Worm (Caenorhabditis elegans) whole organism, young adult: Measurements from ENCODE around the gene cdh-4.

Experiments
- B0019.2 ChIP-seq: fragments of 200-800 bp; sonication (Bioruptor generic); conservative IDR thresholded peaks from 2 replicates; pipeline ENCODE4 v1.3.6; 2022; ENCODE audit warnings: missing genetic modification reagents, missing genetic modification characterization, missing compliant biosample characterization
- B0261.1 ChIP-seq: sonication (generic microtip); optimal IDR thresholded peaks from 2 replicates; lab custom pipeline; 2016; ENCODE audit warnings: mild to moderate bottlenecking, missing genetic modification characterization, moderate library complexity, missing compliant biosample characterization
- D2030.7 ChIP-seq: fragments of 200-800 bp; sonication (Bioruptor generic); IDR thresholded peaks from 2 replicates; pipeline ENCODE4 v1.3.6; 2022; ENCODE audit warnings: missing genetic modification reagents, missing genetic modification characterization, missing compliant biosample characterization
- F49E8.2 ChIP-seq: sonication (generic microtip); optimal IDR thresholded peaks from 3 replicates; lab custom pipeline; 2017; ENCODE audit warnings: missing genetic modification characterization, mild to moderate bottlenecking, missing compliant biosample characterization, antibody characterized with exemption, moderate library complexity; ENCODE audit not compliant: insufficient read depth
- F55B11.4 ChIP-seq: sonication (generic microtip); optimal IDR thresholded peaks from 2 replicates; lab custom pipeline; 2016; ENCODE audit warnings: missing compliant biosample characterization, missing genetic modification characterization, borderline replicate concordance; ENCODE audit not compliant: insufficient read depth
- K11D2.4 ChIP-seq: fragments of 200-800 bp; sonication (Bioruptor generic); IDR thresholded peaks from 2 replicates; pipeline ENCODE4 v1.3.6; 2022; ENCODE audit warnings: missing genetic modification reagents, missing genetic modification characterization, missing compliant biosample characterization
- Y53G8AR.9 ChIP-seq: fragments of 200-800 bp; sonication (Bioruptor generic); conservative IDR thresholded peaks from 2 replicates; pipeline ENCODE4 v1.3.6; 2022; ENCODE audit warnings: missing genetic modification reagents, missing genetic modification characterization, missing compliant biosample characterization
- Y67H2A.10 ChIP-seq: fragments of 200-800 bp; sonication (Bioruptor generic); conservative IDR thresholded peaks from 2 replicates; pipeline ENCODE4 v1.3.6; 2022; ENCODE audit warnings: missing genetic modification reagents, missing genetic modification characterization, missing compliant biosample characterization
- Y95B8A.8 ChIP-seq: fragments of 200-800 bp; sonication (Bioruptor generic); IDR thresholded peaks from 2 replicates; pipeline ENCODE4 v1.3.6; 2022; ENCODE audit warnings: missing genetic modification reagents, missing genetic modification characterization, missing compliant biosample characterization
- athp-1 ChIP-seq: sonication (generic microtip); optimal IDR thresholded peaks from 2 replicates; lab custom pipeline; 2017; ENCODE audit warnings: mild to moderate bottlenecking, missing genetic modification characterization, missing compliant biosample characterization
- attf-6 ChIP-seq: fragments of 200-800 bp; sonication (Bioruptor generic); IDR thresholded peaks from 2 replicates; pipeline ENCODE4 v1.3.6; 2022; ENCODE audit warnings: missing genetic modification reagents, missing genetic modification characterization, missing compliant biosample characterization
- bed-1 ChIP-seq: fragments of 200-800 bp; sonication (Bioruptor generic); IDR thresholded peaks from 2 replicates; pipeline ENCODE4 v1.3.6; 2022; ENCODE audit warnings: missing genetic modification reagents, missing genetic modification characterization, missing compliant biosample characterization
- ceh-100 ChIP-seq: fragments of 200-800 bp; sonication (Bioruptor generic); IDR thresholded peaks from 2 replicates; pipeline ENCODE4 v1.3.6; 2022; ENCODE audit warnings: missing genetic modification reagents, missing genetic modification characterization, missing compliant biosample characterization
- dox-1 ChIP-seq: fragments of 200-800 bp; sonication (Bioruptor generic); IDR thresholded peaks from 2 replicates; pipeline ENCODE4 v1.3.6; 2022; ENCODE audit warnings: missing genetic modification reagents, missing genetic modification characterization, missing compliant biosample characterization
- ekl-4 ChIP-seq: fragments of 200-800 bp; sonication (Bioruptor generic); IDR thresholded peaks from 2 replicates; pipeline ENCODE4 v1.3.6; 2022; ENCODE audit warnings: missing genetic modification reagents, missing genetic modification characterization, missing compliant biosample characterization
- hmg-1.2 ChIP-seq: fragments of 200-800 bp; sonication (Bioruptor generic); IDR thresholded peaks from 2 replicates; pipeline ENCODE4 v1.3.6; 2022; ENCODE audit warnings: missing genetic modification reagents, missing genetic modification characterization, missing compliant biosample characterization
- hmg-20 ChIP-seq: fragments of 200-800 bp; sonication (Bioruptor generic); IDR thresholded peaks from 2 replicates; pipeline ENCODE4 v1.3.6; 2022; ENCODE audit warnings: missing genetic modification reagents, missing genetic modification characterization, missing compliant biosample characterization
- let-607 ChIP-seq, 2 experiments: fragments of 200-800 bp in 1 of 2; sonication (Bioruptor generic) in 1 of 2; sonication (generic microtip) in 1 of 2; optimal IDR thresholded peaks; 2 replicates each; lab custom pipeline; 2016 to 2018; ENCODE audit warnings: mild to moderate bottlenecking in 2 of 2, missing compliant biosample characterization in 2 of 2, missing genetic modification characterization in 2 of 2, moderate library complexity in 2 of 2, missing genotype in 1 of 2
- lin-26 ChIP-seq: fragments of 200-800 bp; sonication (Bioruptor generic); IDR thresholded peaks from 2 replicates; pipeline ENCODE4 v1.3.6; 2022; ENCODE audit warnings: missing genetic modification reagents, missing genetic modification characterization, missing compliant biosample characterization
- lin-35 ChIP-seq, 3 experiments: fragments of 150-350 bp in 2 of 3; sonication (generic microtip) in 1 of 3; optimal IDR thresholded peaks; 2 replicates each; lab custom pipeline; 2014 to 2018; ENCODE audit warnings: missing biosample characterization in 3 of 3, missing genetic modification characterization in 3 of 3, missing genetic modification reagents in 3 of 3
- lin-40 ChIP-seq: sonication (generic microtip); optimal IDR thresholded peaks from 2 replicates; lab custom pipeline; 2016; ENCODE audit warnings: missing genetic modification characterization, mild to moderate bottlenecking, missing compliant biosample characterization, missing genotype, missing genetic modification reagents
- lin-54 ChIP-seq: fragments of 200-800 bp; sonication (Bioruptor generic); optimal IDR thresholded peaks from 2 replicates; lab custom pipeline; 2018; ENCODE audit warnings: mild to moderate bottlenecking, missing genetic modification characterization, missing compliant biosample characterization
- lir-1 ChIP-seq: fragments of 200-800 bp; sonication (Bioruptor generic); conservative IDR thresholded peaks from 2 replicates; pipeline ENCODE4 v1.3.6; 2022; ENCODE audit warnings: missing genetic modification reagents, missing genetic modification characterization, missing compliant biosample characterization
- madf-6 ChIP-seq: fragments of 200-800 bp; sonication (Bioruptor generic); IDR thresholded peaks from 2 replicates; pipeline ENCODE4 v1.3.6; 2022; ENCODE audit warnings: missing genetic modification reagents, missing genetic modification characterization, missing compliant biosample characterization
- madf-8 ChIP-seq: fragments of 200-800 bp; sonication (Bioruptor generic); conservative IDR thresholded peaks from 2 replicates; pipeline ENCODE4 v1.3.6; 2022; ENCODE audit warnings: missing genetic modification reagents, missing genetic modification characterization, missing compliant biosample characterization
- mcd-1 ChIP-seq: fragments of 200-800 bp; sonication (Bioruptor generic); IDR thresholded peaks from 2 replicates; pipeline ENCODE4 v1.3.6; 2022; ENCODE audit warnings: missing genetic modification reagents, missing genetic modification characterization, missing compliant biosample characterization
- mel-28 ChIP-seq: sonication (generic microtip); optimal IDR thresholded peaks from 2 replicates; lab custom pipeline; 2016; ENCODE audit warnings: borderline replicate concordance, mild to moderate bottlenecking, missing genetic modification characterization, missing compliant biosample characterization
- mes-4 ChIP-seq: sonication (generic microtip); optimal IDR thresholded peaks from 2 replicates; lab custom pipeline; 2016; ENCODE audit warnings: missing genotype, missing genetic modification characterization, missing compliant biosample characterization
- nfya-2 ChIP-seq: fragments of 200-800 bp; sonication (Bioruptor generic); IDR thresholded peaks from 2 replicates; pipeline ENCODE4 v1.3.6; 2022; ENCODE audit warnings: missing genetic modification reagents, missing genetic modification characterization, missing compliant biosample characterization
- nfyb-1 ChIP-seq: fragments of 200-800 bp; sonication (Bioruptor generic); IDR thresholded peaks from 2 replicates; pipeline ENCODE4 v1.3.6; 2022; ENCODE audit warnings: missing genetic modification reagents, missing genetic modification characterization, missing compliant biosample characterization
- pbrm-1 ChIP-seq: fragments of 200-800 bp; sonication (Bioruptor generic); IDR thresholded peaks from 2 replicates; pipeline ENCODE4 v1.3.6; 2022; ENCODE audit warnings: missing genetic modification reagents, missing genetic modification characterization, missing compliant biosample characterization
- pha-4 ChIP-seq: fragments of 150-350 bp; sonication (generic microtip); optimal IDR thresholded peaks from 2 replicates; lab custom pipeline; 2014; ENCODE audit warnings: missing biosample characterization, missing genetic modification reagents, missing genetic modification characterization
- rpc-1 ChIP-seq, 2 experiments: fragments of 150-350 bp in 1 of 2; sonication (generic microtip) in 1 of 2; optimal IDR thresholded peaks; 2 replicates each; lab custom pipeline; 2014 to 2018; ENCODE audit warnings: missing biosample characterization in 1 of 2, missing genetic modification characterization in 1 of 2, missing genetic modification reagents in 1 of 2, missing genotype in 1 of 2
- sdz-38 ChIP-seq: sonication (generic microtip); optimal IDR thresholded peaks from 2 replicates; lab custom pipeline; 2016; ENCODE audit warnings: missing genotype, missing genetic modification characterization, missing compliant biosample characterization
- snpc-3.4 ChIP-seq: sonication (generic microtip); optimal IDR thresholded peaks from 2 replicates; lab custom pipeline; 2017; ENCODE audit warnings: missing genetic modification characterization, mild to moderate bottlenecking, missing compliant biosample characterization, antibody characterized with exemption, moderate library complexity, missing genotype, missing genetic modification reagents
- tbx-9 ChIP-seq: sonication (generic microtip); optimal IDR thresholded peaks from 2 replicates; lab custom pipeline; 2016; ENCODE audit warnings: borderline replicate concordance, missing genetic modification characterization, inconsistent platforms, missing compliant biosample characterization
- tlf-1 ChIP-seq: fragments of 200-800 bp; sonication (Bioruptor generic); optimal IDR thresholded peaks from 2 replicates; lab custom pipeline; 2018; ENCODE audit warnings: mild to moderate bottlenecking, missing genetic modification characterization, missing compliant biosample characterization
- unc-130 ChIP-seq: sonication (generic microtip); optimal IDR thresholded peaks from 2 replicates; lab custom pipeline; 2016; ENCODE audit warnings: missing genetic modification reagents, missing genetic modification characterization, missing compliant biosample characterization
- ztf-22 ChIP-seq: fragments of 200-800 bp; sonication (Bioruptor generic); optimal IDR thresholded peaks from 2 replicates; lab custom pipeline; 2018; ENCODE audit warnings: mild to moderate bottlenecking, missing genetic modification characterization, moderate library complexity, missing compliant biosample characterization
- ztf-26 ChIP-seq: sonication (generic microtip); optimal IDR thresholded peaks from 2 replicates; lab custom pipeline; 2017; ENCODE audit warnings: missing genetic modification characterization, missing compliant biosample characterization
- ztf-28 ChIP-seq: fragments of 200-800 bp; sonication (Bioruptor generic); IDR thresholded peaks from 2 replicates; pipeline ENCODE4 v1.3.6; 2022; ENCODE audit warnings: missing genetic modification reagents, missing genetic modification characterization, missing compliant biosample characterization

Gene cdh-4

ce11 chrIII:4508064-4508905 is 11.9 kb upstream of the cdh-4 start, which contains the start of the genes cct-5 and F25F2.1 (continued):
- TF ChIP-seq tlf-1 (GFP tag; lab: Kevin White, UChicago) (peak; percentile 90), tbx-9 (tag; lab: Kevin White, UChicago) (no peak), pha-4 (tag; lab: Kevin White, UChicago) (no peak), mes-4 (tag; lab: Kevin White, UChicago) (no peak), mel-28 (tag; lab: Kevin White, UChicago) (no peak), sdz-38 (tag; lab: Kevin White, UChicago) (no peak), nfyb-1 (GFP tag; lab: Robert Waterston, UW) (0 out of 2 replicates have a peak, but pooled peaks have one; percentile 51), unc-130 (GFP tag; lab: Kevin White, UChicago) (peak; percentile 79), F55B11.4 (no peak), attf-6 (GFP tag; lab: Robert Waterston, UW) (0 out of 2 replicates have a peak, but pooled peaks have one; percentile 45), hmg-20 (GFP tag; lab: Robert Waterston, UW) (no peak), dox-1 (GFP tag; lab: Robert Waterston, UW) (peak; percentile 93), snpc-3.4 (peak; percentile 92), mcd-1 (no peak; the same call in 1 of the 2 replicates), Y53G8AR.9 (0 out of 2 replicates have a peak, but pooled peaks have one; percentile 43), hmg-1.2 (peak; percentile 67), let-607 (tag; optimal IDR thresholded peaks at IDR 0.05; lab: Kevin White, UChicago) (no peak), ztf-28 (peak; percentile 43; the same call in 1 of the 2 replicates), ekl-4 (GFP tag; lab: Robert Waterston, UW) (peak; percentile 79), F49E8.2 (tag; lab: Kevin White, UChicago) (peak; percentile 72), Y95B8A.8 (GFP tag; lab: Robert Waterston, UW) (0 out of 2 replicates have a peak, but pooled peaks have one; percentile 62), lin-35 (GFP tag; optimal IDR thresholded peaks at IDR 0.05; lab: Kevin White, UChicago) (peak in 2 of 3 experiments; percentile 62 to 66), lin-26 (GFP tag; lab: Robert Waterston, UW) (no peak), ztf-22 (GFP tag; lab: Kevin White, UChicago) (no peak), lin-54 (peak; percentile 95), ztf-26 (tag; lab: Kevin White, UChicago) (no peak), athp-1 (tag; lab: Kevin White, UChicago) (peak; percentile 77), lin-40 (tag; lab: Kevin White, UChicago) (no peak), lir-1 (GFP tag; lab: Robert Waterston, UW) (peak; percentile 67; the same call in 1 of the 2 replicates), madf-6 (peak; percentile 97), K11D2.4 (GFP tag; lab: Robert Waterston, UW) (no peak), D2030.7 (GFP tag; lab: Robert Waterston, UW) (peak; percentile 92), madf-8 (GFP tag; lab: Robert Waterston, UW) (peak; percentile 97), Y67H2A.10 (peak; percentile 65; the same call in 1 of the 2 replicates), bed-1 (no peak), pbrm-1 (GFP tag; lab: Robert Waterston, UW) (peak; percentile 70)

- no peak for TF ChIP-seq rpc-1 (optimal IDR thresholded peaks at IDR 0.05; lab: Kevin White, UChicago)
- TF ChIP-seq rpc-1 (tag; optimal IDR thresholded peaks at IDR 0.05; lab: Kevin White, UChicago) = no peak
- no peak for TF ChIP-seq B0261.1
- TF ChIP-seq B0019.2 = no peak
- no peak for TF ChIP-seq ceh-100 (GFP tag; lab: Robert Waterston, UW)
- no peak for TF ChIP-seq mcd-1
- TF ChIP-seq nfya-2 (GFP tag; lab: Robert Waterston, UW) = no peak
Observed at ce11 chrIII:4513926-4514325, 6.2 kb upstream of the cdh-4 start.
